Worm (Caenorhabditis elegans): ENCODE measurements around the gene srbc-82.

The srbc-82 gene

ce11 chrV:16342258-16342618 is 41.9 kb downstream of the srbc-82 start, which contains the start of gene nhr-193:
Gene nhr-193, plus strand, starts transcription at chrV:16342308.
- TF ChIP-seq W03F9.2 (tag; optimal IDR thresholded peaks at IDR 0.05) (no peak), dao-5 (tag; optimal IDR thresholded peaks at IDR 0.05) (no peak), him-1 (tag; optimal IDR thresholded peaks at IDR 0.05) (no peak)

ce11 chrV:16346406-16347108 is 46.2 kb downstream of the srbc-82 start, which contains the start of the genes W08G11.5 and W08G11.1:
Gene W08G11.5, minus strand, starts transcription at chrV:16346506.
Gene W08G11.1, plus strand, starts transcription at chrV:16347058.
- TF ChIP-seq W03F9.2 (tag; optimal IDR thresholded peaks at IDR 0.05) (no peak), dao-5 (tag; optimal IDR thresholded peaks at IDR 0.05) (no peak), him-1 (tag; optimal IDR thresholded peaks at IDR 0.05) (no peak)

ce11 chrV:16350061-16350460 is 49.7 kb downstream of the srbc-82 start:
- TF ChIP-seq him-1 (tag; optimal IDR thresholded peaks at IDR 0.05) = no peak
- no peak for TF ChIP-seq dao-5 (tag; optimal IDR thresholded peaks at IDR 0.05)
- TF ChIP-seq W03F9.2 (tag; optimal IDR thresholded peaks at IDR 0.05) = no peak

ce11 chrV:16350775-16351378 is 50.5 kb downstream of the srbc-82 start:
- TF ChIP-seq W03F9.2 (tag; optimal IDR thresholded peaks at IDR 0.05) = no peak
- TF ChIP-seq him-1 (tag; optimal IDR thresholded peaks at IDR 0.05) = peak; percentile 81

All from whole organism, L4/young adult.